Fruit fly (Drosophila melanogaster) whole organism, embryonic: ENCODE measurements around the gene CG31548.

Experiments used
- CG10267 ChIP-seq: fragments of 200-800 bp; sonication (Bioruptor generic); optimal IDR thresholded peaks from 2 replicates; lab custom pipeline; 2018; ENCODE audit warnings: missing biosample characterization, mild to moderate bottlenecking, missing genetic modification characterization, moderate library complexity
- CG11456 ChIP-seq: fragments of 200-800 bp; sonication (Bioruptor generic); IDR thresholded peaks from 3 replicates; pipeline ENCODE4 v1.3.6; 2022; ENCODE audit warnings: missing biosample characterization, missing genetic modification characterization
- CG12071 ChIP-seq: fragments of 200-800 bp; sonication (Bioruptor generic); optimal IDR thresholded peaks from 3 replicates; lab custom pipeline; 2018; ENCODE audit warnings: missing biosample characterization, mild to moderate bottlenecking, missing genetic modification characterization
- CG14667 ChIP-seq: fragments of 200-800 bp; sonication (Bioruptor generic); IDR thresholded peaks from 2 replicates; pipeline ENCODE4 v1.3.6; 2022; ENCODE audit warnings: missing biosample characterization, missing genetic modification characterization
- CG1602 ChIP-seq: fragments of 200-800 bp; sonication (Bioruptor generic); optimal IDR thresholded peaks from 3 replicates; lab custom pipeline; 2016; ENCODE audit warnings: missing biosample characterization, missing genetic modification characterization
- CG1647 ChIP-seq: fragments of 200-800 bp; sonication (Bioruptor generic); optimal IDR thresholded peaks from 3 replicates; lab custom pipeline; 2016; ENCODE audit warnings: missing biosample characterization, missing genetic modification characterization
- CG17328 ChIP-seq: fragments of 200-800 bp; sonication (Bioruptor generic); IDR thresholded peaks from 2 replicates; pipeline ENCODE4 v1.3.6; 2022; ENCODE audit warnings: missing biosample characterization, missing genetic modification characterization
- CG2116 ChIP-seq: fragments of 200-800 bp; sonication (Bioruptor generic); optimal IDR thresholded peaks from 3 replicates; lab custom pipeline; 2018; ENCODE audit warnings: missing biosample characterization, mild to moderate bottlenecking, missing genetic modification characterization
- CG31441 ChIP-seq: fragments of 200-800 bp; sonication (Bioruptor generic); IDR thresholded peaks from 2 replicates; pipeline ENCODE4 v1.3.6; 2022; ENCODE audit warnings: missing biosample characterization, missing genetic modification characterization
- CG34422 ChIP-seq: fragments of 200-800 bp; sonication (Bioruptor generic); IDR thresholded peaks from 3 replicates; pipeline ENCODE4 v1.3.6; 2022; ENCODE audit warnings: missing biosample characterization, missing genetic modification characterization
- CG6254 ChIP-seq: fragments of 200-800 bp; sonication (Bioruptor generic); optimal IDR thresholded peaks from 3 replicates; lab custom pipeline; 2017; ENCODE audit warnings: mild to moderate bottlenecking, missing biosample characterization, missing genetic modification reagents, missing genetic modification characterization
- CG6791 ChIP-seq: fragments of 200-800 bp; sonication (Bioruptor generic); IDR thresholded peaks from 3 replicates; pipeline ENCODE4 v1.3.6; 2022; ENCODE audit warnings: missing biosample characterization, missing genetic modification characterization; ENCODE audit not compliant: partially characterized antibody
- CG7928 ChIP-seq: fragments of 200-800 bp; sonication (Bioruptor generic); optimal IDR thresholded peaks from 2 replicates; lab custom pipeline; 2017; ENCODE audit warnings: missing biosample characterization, mild to moderate bottlenecking, missing genetic modification characterization
- CG9876 ChIP-seq: fragments of 200-800 bp; sonication (Bioruptor generic); optimal IDR thresholded peaks from 2 replicates; lab custom pipeline; 2016; ENCODE audit warnings: missing biosample characterization, missing genetic modification characterization
- D19B ChIP-seq: fragments of 200-800 bp; sonication (Bioruptor generic); optimal IDR thresholded peaks from 2 replicates; lab custom pipeline; 2017; ENCODE audit warnings: missing biosample characterization, mild to moderate bottlenecking, missing genetic modification characterization
- Dad ChIP-seq: fragments of 200-800 bp; sonication (Bioruptor generic); optimal IDR thresholded peaks from 3 replicates; lab custom pipeline; 2016; ENCODE audit warnings: missing biosample characterization, missing genetic modification characterization
- Dek ChIP-seq: fragments of 200-800 bp; sonication (Bioruptor generic); optimal IDR thresholded peaks from 3 replicates; lab custom pipeline; 2019; ENCODE audit warnings: missing biosample characterization, mild to moderate bottlenecking, missing genetic modification characterization, moderate library complexity
- Hmr ChIP-seq: fragments of 200-800 bp; sonication (Bioruptor generic); optimal IDR thresholded peaks from 3 replicates; lab custom pipeline; 2017; ENCODE audit warnings: mild to moderate bottlenecking, missing biosample characterization, missing genetic modification reagents, missing genetic modification characterization
- Hmx ChIP-seq: fragments of 200-800 bp; sonication (Bioruptor generic); optimal IDR thresholded peaks from 2 replicates; lab custom pipeline; 2016; ENCODE audit warnings: missing biosample characterization, missing genetic modification characterization
- Hr51 ChIP-seq, 2 experiments: fragments of 200-800 bp; sonication (Bioruptor generic); optimal IDR thresholded peaks; 2 replicates in 1 of 2; 3 replicates in 1 of 2; lab custom pipeline; 2016 to 2018; ENCODE audit warnings: missing biosample characterization in 2 of 2, missing genetic modification characterization in 2 of 2, mild to moderate bottlenecking in 1 of 2, moderate library complexity in 1 of 2
- NC2β ChIP-seq: fragments of 200-800 bp; sonication (Bioruptor generic); optimal IDR thresholded peaks from 2 replicates; lab custom pipeline; 2016; ENCODE audit warnings: missing biosample characterization, missing genetic modification characterization
- Nf-YC ChIP-seq: fragments of 200-800 bp; optimal IDR thresholded peaks from 3 replicates; lab custom pipeline; 2019; ENCODE audit warnings: missing biosample characterization, mild to moderate bottlenecking, missing genetic modification characterization, moderate library complexity
- Optix ChIP-seq: fragments of 200-800 bp; sonication (Bioruptor generic); IDR thresholded peaks from 3 replicates; pipeline ENCODE4 v1.3.6; 2022; ENCODE audit warnings: missing biosample characterization, missing genetic modification characterization
- Side ChIP-seq: fragments of 200-800 bp; sonication (Bioruptor generic); optimal IDR thresholded peaks from 2 replicates; lab custom pipeline; 2016; ENCODE audit warnings: missing biosample characterization, missing genetic modification characterization
- Taf1 ChIP-seq: fragments of 200-800 bp; sonication (Bioruptor generic); IDR thresholded peaks from 2 replicates; pipeline ENCODE4 v1.3.6; 2022; ENCODE audit warnings: missing biosample characterization, missing genetic modification characterization
- amos ChIP-seq: fragments of 200-800 bp; sonication (Bioruptor generic); IDR thresholded peaks from 2 replicates; pipeline ENCODE4 v1.3.6; 2022; ENCODE audit warnings: missing biosample characterization, missing genetic modification characterization; ENCODE audit not compliant: partially characterized antibody
- ara ChIP-seq: fragments of 200-800 bp; sonication (Bioruptor generic); IDR thresholded peaks from 2 replicates; pipeline ENCODE4 v1.3.6; 2022; ENCODE audit warnings: missing biosample characterization, missing genetic modification characterization
- br ChIP-seq: fragments of >200 bp; optimal IDR thresholded peaks from 2 replicates; lab custom pipeline; 2017
- crc ChIP-seq: fragments of 200-800 bp; sonication (Bioruptor generic); optimal IDR thresholded peaks from 2 replicates; lab custom pipeline; 2016; ENCODE audit warnings: missing biosample characterization, missing genetic modification characterization
- crp ChIP-seq, 2 experiments: fragments of 200-800 bp; sonication (Bioruptor generic); optimal IDR thresholded peaks; 2 replicates in 1 of 2; 3 replicates in 1 of 2; lab custom pipeline; 2017; ENCODE audit warnings: missing biosample characterization in 2 of 2, missing genetic modification characterization in 2 of 2, mild to moderate bottlenecking in 1 of 2, moderate library complexity in 1 of 2
- en ChIP-seq: fragments of 200-800 bp; sonication (Bioruptor generic); optimal IDR thresholded peaks from 2 replicates; lab custom pipeline; 2016; ENCODE audit warnings: missing biosample characterization, missing genetic modification characterization
- exex ChIP-seq: fragments of 200-800 bp; sonication (Bioruptor generic); optimal IDR thresholded peaks from 4 replicates; lab custom pipeline; 2018; ENCODE audit warnings: missing biosample characterization, mild to moderate bottlenecking, missing genetic modification characterization, moderate library complexity
- gsb ChIP-seq: fragments of 200-800 bp; sonication (Bioruptor generic); IDR thresholded peaks from 2 replicates; pipeline ENCODE4 v1.3.6; 2022; ENCODE audit warnings: missing biosample characterization, missing genetic modification characterization
- her ChIP-seq: fragments of 200-800 bp; sonication (Bioruptor generic); optimal IDR thresholded peaks from 2 replicates; lab custom pipeline; 2016; ENCODE audit warnings: missing biosample characterization, missing genetic modification characterization
- hkb ChIP-seq, 2 experiments: fragments of 200-800 bp in 1 of 2; fragments of >200 bp in 1 of 2; sonication (Bioruptor generic) in 1 of 2; IDR thresholded peaks in 1 of 2; optimal IDR thresholded peaks in 1 of 2; 2 replicates each; pipeline versions ENCODE4 v1.3.6 to Lab custom; 2017 to 2022; ENCODE audit warnings: missing biosample characterization in 1 of 2, missing genetic modification characterization in 1 of 2
- jigr1 ChIP-seq: fragments of 200-800 bp; sonication (Bioruptor generic); IDR thresholded peaks from 3 replicates; pipeline ENCODE4 v1.3.6; 2022; ENCODE audit warnings: missing biosample characterization, missing genetic modification characterization
- klu ChIP-seq: fragments of 200-800 bp; sonication (Bioruptor generic); IDR thresholded peaks from 2 replicates; pipeline ENCODE4 v1.3.6; 2022; ENCODE audit warnings: missing biosample characterization, missing genetic modification characterization
- lola ChIP-seq, 3 experiments: fragments of >200 bp in 2 of 3; fragments of 200-800 bp in 1 of 3; sonication (Bioruptor generic) in 1 of 3; optimal IDR thresholded peaks; 2 replicates each; lab custom pipeline; 2017 to 2019; ENCODE audit warnings: missing biosample characterization in 3 of 3, missing genetic modification characterization in 3 of 3, mild to moderate bottlenecking in 1 of 3, moderate library complexity in 1 of 3
- mirr ChIP-seq: fragments of 200-800 bp; sonication (Bioruptor generic); optimal IDR thresholded peaks from 3 replicates; lab custom pipeline; 2018; ENCODE audit warnings: missing biosample characterization, mild to moderate bottlenecking, missing genetic modification characterization
- nmo ChIP-seq: fragments of 200-800 bp; sonication (Bioruptor generic); optimal IDR thresholded peaks from 2 replicates; lab custom pipeline; 2018; ENCODE audit warnings: missing biosample characterization, mild to moderate bottlenecking, missing genetic modification characterization, moderate library complexity
- org-1 ChIP-seq: fragments of 200-800 bp; sonication (Bioruptor generic); optimal IDR thresholded peaks from 2 replicates; lab custom pipeline; 2017; ENCODE audit warnings: missing biosample characterization, missing genetic modification characterization
- peb ChIP-seq: fragments of 200-800 bp; sonication (Bioruptor generic); IDR thresholded peaks from 2 replicates; pipeline ENCODE4 v1.3.6; 2022; ENCODE audit warnings: missing biosample characterization, missing genetic modification characterization
- pita ChIP-seq: fragments of 200-800 bp; sonication (Bioruptor generic); optimal IDR thresholded peaks from 2 replicates; lab custom pipeline; 2017; ENCODE audit warnings: missing biosample characterization, mild to moderate bottlenecking, missing genetic modification characterization
- pum ChIP-seq: fragments of 200-800 bp; sonication (Bioruptor generic); optimal IDR thresholded peaks from 2 replicates; lab custom pipeline; 2016; ENCODE audit warnings: missing biosample characterization, missing genetic modification characterization
- shn ChIP-seq: fragments of 200-800 bp; sonication (Bioruptor generic); optimal IDR thresholded peaks from 3 replicates; lab custom pipeline; 2016; ENCODE audit warnings: missing biosample characterization, missing genetic modification characterization
- sim ChIP-seq: fragments of 200-800 bp; sonication (Bioruptor generic); IDR thresholded peaks from 2 replicates; pipeline ENCODE4 v1.3.6; 2022; ENCODE audit warnings: missing biosample characterization, missing genetic modification characterization
- slou ChIP-seq: fragments of 200-800 bp; sonication (Bioruptor generic); optimal IDR thresholded peaks from 3 replicates; lab custom pipeline; 2016; ENCODE audit warnings: missing biosample characterization, missing genetic modification characterization
- twi ChIP-seq: fragments of 200-800 bp; optimal IDR thresholded peaks from 2 replicates; lab custom pipeline; 2019; ENCODE audit warnings: missing biosample characterization, mild to moderate bottlenecking, missing genetic modification characterization, moderate library complexity
- z ChIP-seq: fragments of 200-800 bp; sonication (Bioruptor generic); IDR thresholded peaks from 3 replicates; pipeline ENCODE4 v1.3.6; 2022; ENCODE audit warnings: missing biosample characterization, missing genetic modification characterization
- zen2 ChIP-seq: fragments of 200-800 bp; sonication (Bioruptor generic); IDR thresholded peaks from 3 replicates; pipeline ENCODE4 v1.3.6; 2022; ENCODE audit warnings: missing biosample characterization, missing genetic modification characterization; ENCODE audit not compliant: partially characterized antibody

CG31548 gene

dm6 chr3R:5686049-5686757 is 49.6 kb upstream of the CG31548 start (continued):
- no peak for TF ChIP-seq CG34422 (GFP tag; lab: Robert Waterston, UW)
- peak; percentile 34 for TF ChIP-seq CG12071
- no peak for TF ChIP-seq klu
- peak; percentile 7 for TF ChIP-seq Nf-YC (tag; lab: Kevin White, UChicago)
- no peak for TF ChIP-seq hkb (optimal IDR thresholded peaks at IDR 0.05; lab: Kevin White, UChicago)
- peak; percentile 52; the same call in 1 of the 2 replicates for TF ChIP-seq hkb (GFP tag; IDR thresholded peaks at IDR 0.05; lab: Robert Waterston, UW)
- TF ChIP-seq gsb (GFP tag; lab: Robert Waterston, UW), result no peak
- TF ChIP-seq Hmr (GFP tag; lab: Kevin White, UChicago), result peak; percentile 44
- TF ChIP-seq NC2β (GFP tag; lab: Kevin White, UChicago), result no peak
- TF ChIP-seq CG10267, result no peak
- TF ChIP-seq crp (GFP tag; optimal IDR thresholded peaks at IDR 0.05; lab: Kevin White, UChicago), result no peak
- TF ChIP-seq CG6791 (GFP tag; lab: Robert Waterston, UW), result no peak
- no peak for TF ChIP-seq z
- peak in 1 of 3 experiments; percentile 8 for TF ChIP-seq lola (GFP tag; optimal IDR thresholded peaks at IDR 0.05; lab: Kevin White, UChicago)
- no peak for TF ChIP-seq org-1 (GFP tag; lab: Kevin White, UChicago)
- TF ChIP-seq CG1647 (GFP tag; lab: Kevin White, UChicago), result peak; percentile 2
- peak; percentile 11 for TF ChIP-seq CG7928 (GFP tag; lab: Kevin White, UChicago)
- TF ChIP-seq her (GFP tag; lab: Kevin White, UChicago), result peak; percentile 6
- TF ChIP-seq mirr, result no peak
- peak; percentile 64 for TF ChIP-seq CG31441 (GFP tag; lab: Robert Waterston, UW)
- TF ChIP-seq pita, result no peak
- no peak for TF ChIP-seq peb (GFP tag; lab: Robert Waterston, UW)
- peak in 1 of 2 experiments; percentile 62 for TF ChIP-seq Hr51 (GFP tag; optimal IDR thresholded peaks at IDR 0.05; lab: Kevin White, UChicago)
- TF ChIP-seq shn (GFP tag; lab: Kevin White, UChicago), result no peak
- TF ChIP-seq CG9876 (GFP tag; lab: Kevin White, UChicago), result no peak
- TF ChIP-seq crc (GFP tag; lab: Kevin White, UChicago), result no peak
- TF ChIP-seq CG11456 (GFP tag; lab: Robert Waterston, UW), result no peak
- TF ChIP-seq twi, result no peak
- peak; percentile 18 for TF ChIP-seq CG1602 (GFP tag; lab: Kevin White, UChicago)
- TF ChIP-seq Side (GFP tag; lab: Kevin White, UChicago), result no peak
- no peak for TF ChIP-seq br (lab: Kevin White, UChicago)
- 0 out of 2 replicates have a peak, but pooled peaks have one; percentile 31 for TF ChIP-seq CG17328 (GFP tag; lab: Robert Waterston, UW)
- no peak for TF ChIP-seq zen2 (GFP tag; lab: Robert Waterston, UW)
- TF ChIP-seq nmo, result peak; percentile 5
- no peak for TF ChIP-seq jigr1 (GFP tag; lab: Robert Waterston, UW)
- no peak for TF ChIP-seq CG2116 (GFP tag; lab: Kevin White, UChicago)
- no peak for TF ChIP-seq Dad (GFP tag; lab: Kevin White, UChicago)
- TF ChIP-seq exex (tag; lab: Kevin White, UChicago), result no peak
- TF ChIP-seq en (GFP tag; lab: Kevin White, UChicago), result no peak
- peak; percentile 14 for TF ChIP-seq CG6254 (GFP tag; lab: Kevin White, UChicago)
- no peak for TF ChIP-seq Taf1 (GFP tag; lab: Robert Waterston, UW)
- TF ChIP-seq ara (GFP tag; lab: Robert Waterston, UW), result no peak
- 0 out of 2 replicates have a peak, but pooled peaks have one; percentile 11 for TF ChIP-seq CG14667 (GFP tag; lab: Robert Waterston, UW)
- TF ChIP-seq Optix, result 0 out of 3 replicates have a peak, but pooled peaks have one; percentile 32
- TF ChIP-seq sim, result no peak
- no peak for TF ChIP-seq Hmx (GFP tag; lab: Kevin White, UChicago)
- TF ChIP-seq amos (GFP tag; lab: Robert Waterston, UW), result no peak
- TF ChIP-seq pum (GFP tag; lab: Kevin White, UChicago), result peak; percentile 29
- peak; percentile 26 for TF ChIP-seq D19B
- TF ChIP-seq slou (GFP tag; lab: Kevin White, UChicago), result no peak
- TF ChIP-seq Dek (tag; lab: Kevin White, UChicago), result peak; percentile 40
